Worm (Caenorhabditis elegans) whole organism, L1 larva: Measurements from ENCODE around the gene F59F5.7.

ENCODE experiments used
- F16B12.6 ChIP-seq: fragments of 150-350 bp; optimal IDR thresholded peaks from 2 replicates; lab custom pipeline; 2014; ENCODE audit warnings: missing biosample characterization, missing genetic modification characterization
- aha-1 ChIP-seq: fragments of 150-350 bp; optimal IDR thresholded peaks from 2 replicates; lab custom pipeline; 2014; ENCODE audit warnings: missing biosample characterization, missing genetic modification characterization
- alr-1 ChIP-seq: fragments of 200-800 bp; sonication (Bioruptor generic); optimal IDR thresholded peaks from 2 replicates; lab custom pipeline; 2018; ENCODE audit warnings: borderline replicate concordance, mild to moderate bottlenecking, missing genetic modification characterization, missing compliant biosample characterization
- aly-2 ChIP-seq: fragments of 150-350 bp; optimal IDR thresholded peaks from 2 replicates; lab custom pipeline; 2014; ENCODE audit warnings: missing biosample characterization, missing genetic modification characterization
- blmp-1 ChIP-seq: fragments of 150-350 bp; optimal IDR thresholded peaks from 2 replicates; lab custom pipeline; 2014; ENCODE audit warnings: missing biosample characterization, missing genetic modification characterization
- ceh-63 ChIP-seq: fragments of 200-800 bp; sonication (Bioruptor generic); optimal IDR thresholded peaks from 2 replicates; lab custom pipeline; 2018; ENCODE audit warnings: mild to moderate bottlenecking, missing genetic modification characterization, missing compliant biosample characterization
- ceh-82 ChIP-seq, 3 experiments: fragments of 150-350 bp in 1 of 3; sonication (generic microtip) in 2 of 3; optimal IDR thresholded peaks; 2 replicates each; lab custom pipeline; 2014 to 2017; ENCODE audit warnings: missing biosample characterization in 3 of 3, missing genetic modification characterization in 3 of 3
- ceh-90 ChIP-seq: sonication (generic microtip); optimal IDR thresholded peaks from 2 replicates; lab custom pipeline; 2016; ENCODE audit warnings: missing genetic modification characterization, missing compliant biosample characterization
- efl-1 ChIP-seq, 4 experiments: fragments of 150-350 bp; optimal IDR thresholded peaks in 3 of 4; peaks in 1 of 4; 1 replicate in 1 of 4; 2 replicates in 3 of 4; lab custom pipeline; 2014; ENCODE audit warnings: missing biosample characterization in 2 of 4, missing genetic modification characterization in 2 of 4, missing genetic modification reagents in 2 of 4
- efl-3 ChIP-seq: fragments of 200-800 bp; sonication (Bioruptor generic); optimal IDR thresholded peaks from 2 replicates; lab custom pipeline; 2018; ENCODE audit warnings: mild to moderate bottlenecking, missing genetic modification characterization, missing compliant biosample characterization
- egl-13 ChIP-seq: sonication (generic microtip); optimal IDR thresholded peaks from 2 replicates; lab custom pipeline; 2016; ENCODE audit warnings: missing genotype, missing genetic modification reagents, missing genetic modification characterization, missing compliant biosample characterization
- egl-27 ChIP-seq, 2 experiments: fragments of 150-350 bp in 1 of 2; sonication (generic microtip); optimal IDR thresholded peaks; 3 replicates each; lab custom pipeline; 2017 to 2018; ENCODE audit warnings: missing biosample characterization in 2 of 2, missing genetic modification characterization in 2 of 2, missing genetic modification reagents in 2 of 2
- ets-5 ChIP-seq: fragments of 200-800 bp; sonication (Bioruptor generic); IDR thresholded peaks from 2 replicates; pipeline ENCODE4 v1.3.6; 2022; ENCODE audit warnings: missing genetic modification characterization, missing compliant biosample characterization
- fkh-10 ChIP-seq: sonication (generic microtip); optimal IDR thresholded peaks from 2 replicates; lab custom pipeline; 2017; ENCODE audit warnings: missing biosample characterization, missing genetic modification reagents, missing genetic modification characterization
- fkh-4 ChIP-seq: sonication (generic microtip); optimal IDR thresholded peaks from 2 replicates; lab custom pipeline; 2016; ENCODE audit warnings: missing compliant biosample characterization, missing genetic modification characterization, borderline replicate concordance
- fos-1 ChIP-seq: fragments of 150-350 bp; optimal IDR thresholded peaks from 2 replicates; lab custom pipeline; 2014; ENCODE audit warnings: missing biosample characterization, missing genetic modification characterization
- hlh-4 ChIP-seq: sonication (generic microtip); optimal IDR thresholded peaks from 2 replicates; lab custom pipeline; 2016; ENCODE audit warnings: mild to moderate bottlenecking, missing genetic modification characterization, missing compliant biosample characterization
- isw-1 ChIP-seq: fragments of 200-800 bp; sonication (Bioruptor generic); IDR thresholded peaks from 2 replicates; pipeline ENCODE4 v1.3.6; 2022; ENCODE audit warnings: missing genetic modification characterization, missing compliant biosample characterization
- lin-13 ChIP-seq: fragments of 150-350 bp; optimal IDR thresholded peaks from 2 replicates; lab custom pipeline; 2014; ENCODE audit warnings: missing biosample characterization, missing genetic modification reagents, missing genetic modification characterization
- lin-14 ChIP-seq: fragments of 200-800 bp; sonication (Bioruptor generic); optimal IDR thresholded peaks from 2 replicates; lab custom pipeline; 2018; ENCODE audit warnings: mild to moderate bottlenecking, missing genetic modification characterization, moderate library complexity, missing compliant biosample characterization
- lin-15B ChIP-seq: fragments of 150-350 bp; sonication (generic microtip); optimal IDR thresholded peaks from 3 replicates; lab custom pipeline; 2014; ENCODE audit warnings: missing biosample characterization, missing genetic modification characterization
- lin-35 ChIP-seq, 2 experiments: fragments of 150-350 bp; optimal IDR thresholded peaks; 2 replicates each; lab custom pipeline; 2014; ENCODE audit warnings: missing biosample characterization in 2 of 2, missing genetic modification characterization in 2 of 2, missing genetic modification reagents in 2 of 2
- lin-39 ChIP-seq: fragments of 150-350 bp; optimal IDR thresholded peaks from 2 replicates; lab custom pipeline; 2014; ENCODE audit warnings: missing biosample characterization, missing genetic modification reagents, missing genetic modification characterization
- mdl-1 ChIP-seq, 2 experiments: fragments of 150-350 bp; optimal IDR thresholded peaks; 2 replicates each; lab custom pipeline; 2014 to 2017; ENCODE audit warnings: missing biosample characterization in 2 of 2, missing genetic modification characterization in 2 of 2, inconsistent platforms in 1 of 2
- nhr-12 ChIP-seq: sonication (generic microtip); optimal IDR thresholded peaks from 2 replicates; lab custom pipeline; 2017; ENCODE audit warnings: missing biosample characterization, missing genetic modification characterization
- nhr-20 ChIP-seq: sonication (generic microtip); optimal IDR thresholded peaks from 2 replicates; lab custom pipeline; 2016; ENCODE audit warnings: mild to moderate bottlenecking, missing genetic modification characterization, missing compliant biosample characterization
- nhr-237 ChIP-seq: fragments of 150-350 bp; optimal IDR thresholded peaks from 2 replicates; lab custom pipeline; 2014; ENCODE audit warnings: missing biosample characterization, missing genetic modification characterization
- nhr-28 ChIP-seq: fragments of 150-350 bp; optimal IDR thresholded peaks from 2 replicates; lab custom pipeline; 2014; ENCODE audit warnings: missing biosample characterization, missing genetic modification characterization
- nhr-76 ChIP-seq: sonication (generic microtip); optimal IDR thresholded peaks from 2 replicates; lab custom pipeline; 2017; ENCODE audit warnings: missing biosample characterization, missing genetic modification characterization
- nhr-85 ChIP-seq: sonication (generic microtip); peaks from one replicate; lab custom pipeline; 2016; ENCODE audit warnings: missing genetic modification characterization, inconsistent platforms, missing compliant biosample characterization
- nhr-90 ChIP-seq: sonication (generic microtip); optimal IDR thresholded peaks from 2 replicates; lab custom pipeline; 2016; ENCODE audit warnings: mild to moderate bottlenecking, missing genetic modification characterization, missing compliant biosample characterization; ENCODE audit not compliant: poor library complexity
- pax-3 ChIP-seq: fragments of 200-800 bp; sonication (Bioruptor generic); optimal IDR thresholded peaks from 2 replicates; lab custom pipeline; 2018; ENCODE audit warnings: mild to moderate bottlenecking, missing genetic modification characterization, moderate library complexity, missing compliant biosample characterization
- pqm-1 ChIP-seq: sonication (generic microtip); optimal IDR thresholded peaks from 3 replicates; lab custom pipeline; 2017; ENCODE audit warnings: missing biosample characterization, missing genetic modification characterization
- skn-1 ChIP-seq: fragments of 150-350 bp; optimal IDR thresholded peaks from 2 replicates; lab custom pipeline; 2014; ENCODE audit warnings: missing biosample characterization, missing genetic modification characterization
- snpc-4 ChIP-seq: fragments of 150-350 bp; optimal IDR thresholded peaks from 2 replicates; lab custom pipeline; 2014; ENCODE audit warnings: missing biosample characterization, missing genetic modification characterization
- sptf-1 ChIP-seq: fragments of 150-350 bp; optimal IDR thresholded peaks from 2 replicates; lab custom pipeline; 2014; ENCODE audit warnings: missing biosample characterization, missing genetic modification characterization
- tbx-2 ChIP-seq: sonication (generic microtip); optimal IDR thresholded peaks from 2 replicates; lab custom pipeline; 2016; ENCODE audit warnings: missing genetic modification characterization, missing compliant biosample characterization
- tlp-1 ChIP-seq: fragments of 150-350 bp; optimal IDR thresholded peaks from 2 replicates; lab custom pipeline; 2014; ENCODE audit warnings: missing biosample characterization, missing genetic modification characterization
- unc-30 ChIP-seq: sonication (generic microtip); optimal IDR thresholded peaks from 2 replicates; lab custom pipeline; 2017; ENCODE audit warnings: missing biosample characterization, missing genetic modification characterization
- unc-98 ChIP-seq: fragments of 200-800 bp; sonication (Bioruptor generic); IDR thresholded peaks from 2 replicates; pipeline ENCODE4 v1.3.6; 2022; ENCODE audit warnings: missing genetic modification characterization, missing compliant biosample characterization
- vab-15 ChIP-seq: sonication (generic microtip); optimal IDR thresholded peaks from 2 replicates; lab custom pipeline; 2017; ENCODE audit warnings: missing genotype, mild to moderate bottlenecking, missing genetic modification characterization, missing compliant biosample characterization
- xbp-1 ChIP-seq: sonication (generic microtip); optimal IDR thresholded peaks from 2 replicates; lab custom pipeline; 2016; ENCODE audit warnings: missing genetic modification characterization, missing compliant biosample characterization
- zag-1 ChIP-seq: fragments of 150-350 bp; optimal IDR thresholded peaks from 2 replicates; lab custom pipeline; 2014; ENCODE audit warnings: missing biosample characterization, missing genetic modification characterization
- zip-4 ChIP-seq: fragments of 200-800 bp; sonication (Bioruptor generic); optimal IDR thresholded peaks from 2 replicates; lab custom pipeline; 2018; ENCODE audit warnings: mild to moderate bottlenecking, missing genetic modification characterization, moderate library complexity, missing compliant biosample characterization
- ztf-11 ChIP-seq, 2 experiments: sonication (generic microtip); optimal IDR thresholded peaks; 2 replicates each; lab custom pipeline; 2016 to 2017; ENCODE audit warnings: missing genetic modification characterization in 2 of 2, missing biosample characterization in 1 of 2, missing compliant biosample characterization in 1 of 2
- ztf-4 ChIP-seq: fragments of 150-350 bp; optimal IDR thresholded peaks from 2 replicates; lab custom pipeline; 2014; ENCODE audit warnings: missing biosample characterization, missing genetic modification characterization

Gene F59F5.7

DNA sequence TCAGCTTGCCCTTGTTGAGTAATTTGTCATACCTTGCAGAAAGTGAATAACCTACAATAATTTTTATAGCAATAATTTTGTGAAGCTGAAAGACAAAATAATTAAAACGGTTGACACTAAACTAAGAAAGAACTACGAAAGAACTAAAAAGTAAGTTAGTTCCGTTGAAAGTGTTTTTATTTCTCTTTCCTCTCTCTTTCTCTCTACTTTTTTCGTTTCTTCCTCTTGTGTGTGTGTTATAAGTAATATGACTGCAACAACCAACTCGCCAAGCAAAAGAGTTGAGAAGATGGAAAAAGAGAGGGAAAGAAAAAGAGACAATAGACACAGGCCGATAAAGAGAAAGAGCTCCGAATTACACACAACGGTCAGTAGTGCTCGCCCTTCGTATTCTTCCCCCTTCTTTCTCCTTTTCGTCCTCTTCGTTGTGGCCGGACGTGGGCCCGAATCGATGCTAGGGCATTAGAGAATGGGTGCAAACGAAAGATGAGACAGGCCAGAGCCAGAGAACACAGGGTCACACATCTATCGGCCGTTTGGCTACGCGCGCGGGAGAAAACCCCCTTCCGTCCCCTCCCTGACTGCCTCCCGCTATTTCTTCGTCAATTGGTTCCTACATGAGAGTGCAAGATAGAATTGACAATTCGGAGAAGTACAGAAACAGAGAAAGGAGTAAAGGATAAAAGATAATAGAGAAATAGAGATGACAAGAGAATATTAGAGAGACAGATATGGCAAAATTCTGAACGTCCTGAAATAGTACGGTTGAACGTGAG is 3.9 kb upstream of the F59F5.7 start, which contains the start of gene syd-2 (continued):
- peak; percentile 37 to 46 for TF ChIP-seq efl-1 (optimal IDR thresholded peaks at IDR 0.05; lab: Kevin White, UChicago)
- TF ChIP-seq efl-1 (GFP tag; optimal IDR thresholded peaks at IDR 0.05 in 1 of 2; lab: Kevin White, UChicago): peak in 1 of 2 experiments; percentile 73
- no peak for TF ChIP-seq ceh-63 (GFP tag; lab: Kevin White, UChicago)
- TF ChIP-seq zip-4 (GFP tag; lab: Kevin White, UChicago): no peak
- TF ChIP-seq pax-3 (tag; lab: Kevin White, UChicago): no peak
- no peak for TF ChIP-seq pqm-1 (tag; lab: Kevin White, UChicago)
- peak; percentile 99 for TF ChIP-seq lin-14
- peak in 1 of 2 experiments; percentile 58 for TF ChIP-seq egl-27 (tag; optimal IDR thresholded peaks at IDR 0.05; lab: Kevin White, UChicago)
- peak; percentile 46 to 51 for TF ChIP-seq lin-35 (GFP tag; optimal IDR thresholded peaks at IDR 0.05; lab: Kevin White, UChicago)
- peak; percentile 42; the same call in 1 of the 2 replicates for TF ChIP-seq isw-1
- TF ChIP-seq, all 84 proteins: peak for 44

DNA sequence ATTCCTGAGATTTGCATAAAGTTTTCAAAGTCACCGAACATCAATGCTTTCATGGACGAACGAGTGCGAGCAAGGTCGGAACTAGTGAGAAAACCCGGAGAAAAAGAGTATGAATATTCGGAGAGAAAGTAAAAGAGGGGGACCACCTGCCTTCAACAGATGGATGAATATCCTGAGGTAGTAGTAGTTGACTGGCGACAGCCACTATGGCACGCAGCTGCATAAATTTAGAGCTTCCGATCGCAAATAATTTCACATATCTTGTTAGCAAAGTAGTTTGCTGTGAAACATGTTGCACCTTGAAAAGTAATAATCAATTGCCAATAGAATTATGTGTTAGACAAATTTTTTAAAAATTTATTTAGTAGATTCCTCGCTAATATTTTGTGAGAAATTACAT is 2.5 kb upstream of the F59F5.7 start:
- TF ChIP-seq efl-1 (optimal IDR thresholded peaks at IDR 0.05; lab: Kevin White, UChicago) (no peak), efl-1 (GFP tag; optimal IDR thresholded peaks at IDR 0.05 in 1 of 2; lab: Kevin White, UChicago) (no peak), aly-2 (tag; lab: Kevin White, UChicago) (no peak), ztf-11 (tag; optimal IDR thresholded peaks at IDR 0.05; lab: Kevin White, UChicago) (no peak), egl-13 (tag; lab: Kevin White, UChicago) (no peak), fkh-10 (GFP tag; lab: Kevin White, UChicago) (no peak), nhr-90 (no peak), aha-1 (no peak), nhr-12 (tag; lab: Kevin White, UChicago) (no peak), lin-15B (tag; lab: Kevin White, UChicago) (no peak), sptf-1 (no peak), fos-1 (tag; lab: Kevin White, UChicago) (no peak), xbp-1 (tag; lab: Kevin White, UChicago) (no peak), tbx-2 (tag; lab: Kevin White, UChicago) (no peak)

DNA sequence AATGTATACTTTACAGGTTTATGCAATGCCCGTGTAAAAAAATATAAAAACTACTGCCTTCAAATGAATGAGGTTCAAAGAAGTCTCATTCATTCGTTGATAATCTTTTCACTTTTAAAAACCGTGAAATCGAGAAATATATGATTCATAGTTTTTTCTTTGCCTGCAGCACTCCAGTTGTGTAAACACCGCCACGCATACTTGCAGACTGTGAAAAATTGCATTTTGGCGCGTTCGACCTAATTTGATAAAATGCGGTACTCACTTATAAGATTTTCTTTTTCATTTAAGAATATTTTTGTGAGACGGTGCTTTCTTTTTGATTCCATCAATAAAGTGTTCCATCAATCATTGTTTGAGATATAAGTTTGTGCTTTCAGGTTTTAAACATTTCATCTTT is 7.5 kb downstream of the F59F5.7 start:
- TF ChIP-seq fos-1 (tag; lab: Kevin White, UChicago): no peak
- TF ChIP-seq pqm-1 (tag; lab: Kevin White, UChicago): no peak
- TF ChIP-seq zip-4 (GFP tag; lab: Kevin White, UChicago): no peak
- TF ChIP-seq blmp-1 (tag; lab: Kevin White, UChicago): peak; percentile 77
- peak; percentile 26 to 80 for TF ChIP-seq lin-35 (GFP tag; optimal IDR thresholded peaks at IDR 0.05; lab: Kevin White, UChicago)
- peak in 1 of 3 experiments; percentile 18 for TF ChIP-seq ceh-82 (tag; optimal IDR thresholded peaks at IDR 0.05; lab: Kevin White, UChicago)
- no peak for TF ChIP-seq hlh-4 (tag; lab: Kevin White, UChicago)
- TF ChIP-seq xbp-1 (tag; lab: Kevin White, UChicago): peak; percentile 32
- peak; percentile 21 for TF ChIP-seq tbx-2 (tag; lab: Kevin White, UChicago)
- no peak for TF ChIP-seq egl-13 (tag; lab: Kevin White, UChicago)
- no peak for TF ChIP-seq vab-15 (tag; lab: Kevin White, UChicago)
- TF ChIP-seq ztf-11 (tag; optimal IDR thresholded peaks at IDR 0.05; lab: Kevin White, UChicago): no peak
- TF ChIP-seq nhr-28: no peak
- no peak for TF ChIP-seq nhr-76 (tag; lab: Kevin White, UChicago)
- peak; percentile 50 for TF ChIP-seq nhr-20 (tag; lab: Kevin White, UChicago)
- TF ChIP-seq fkh-4: no peak
- TF ChIP-seq F16B12.6: peak; percentile 84
- no peak for TF ChIP-seq nhr-237 (tag; lab: Kevin White, UChicago)
- no peak for TF ChIP-seq lin-13 (GFP tag; lab: Kevin White, UChicago)
- no peak for TF ChIP-seq ztf-4
- no peak for TF ChIP-seq alr-1
- TF ChIP-seq zag-1 (tag; lab: Kevin White, UChicago): no peak
- TF ChIP-seq tlp-1 (tag; lab: Kevin White, UChicago): no peak
- no peak for TF ChIP-seq skn-1
- TF ChIP-seq nhr-85 (tag; lab: Kevin White, UChicago): peak; percentile 61
- no peak for TF ChIP-seq aly-2 (tag; lab: Kevin White, UChicago)
- TF ChIP-seq egl-27 (tag; optimal IDR thresholded peaks at IDR 0.05; lab: Kevin White, UChicago): no peak
- no peak for TF ChIP-seq unc-30 (tag; lab: Kevin White, UChicago)
- TF ChIP-seq ets-5: no peak
- no peak for TF ChIP-seq unc-98 (GFP tag; lab: Robert Waterston, UW)
- TF ChIP-seq lin-39 (tag; lab: Kevin White, UChicago): no peak
- TF ChIP-seq snpc-4 (tag; lab: Kevin White, UChicago): no peak
- TF ChIP-seq ceh-90: no peak
- peak in 1 of 2 experiments; percentile 32 for TF ChIP-seq mdl-1 (tag; optimal IDR thresholded peaks at IDR 0.05; lab: Kevin White, UChicago)
- no peak for TF ChIP-seq efl-3 (GFP tag; lab: Kevin White, UChicago)
